Fruit fly (Drosophila melanogaster): Measurements from ENCODE around the gene pira.
A peak's percentile ranks its signal among the peaks of the same experiment; 100 is the strongest.

Gene pira

DNA sequence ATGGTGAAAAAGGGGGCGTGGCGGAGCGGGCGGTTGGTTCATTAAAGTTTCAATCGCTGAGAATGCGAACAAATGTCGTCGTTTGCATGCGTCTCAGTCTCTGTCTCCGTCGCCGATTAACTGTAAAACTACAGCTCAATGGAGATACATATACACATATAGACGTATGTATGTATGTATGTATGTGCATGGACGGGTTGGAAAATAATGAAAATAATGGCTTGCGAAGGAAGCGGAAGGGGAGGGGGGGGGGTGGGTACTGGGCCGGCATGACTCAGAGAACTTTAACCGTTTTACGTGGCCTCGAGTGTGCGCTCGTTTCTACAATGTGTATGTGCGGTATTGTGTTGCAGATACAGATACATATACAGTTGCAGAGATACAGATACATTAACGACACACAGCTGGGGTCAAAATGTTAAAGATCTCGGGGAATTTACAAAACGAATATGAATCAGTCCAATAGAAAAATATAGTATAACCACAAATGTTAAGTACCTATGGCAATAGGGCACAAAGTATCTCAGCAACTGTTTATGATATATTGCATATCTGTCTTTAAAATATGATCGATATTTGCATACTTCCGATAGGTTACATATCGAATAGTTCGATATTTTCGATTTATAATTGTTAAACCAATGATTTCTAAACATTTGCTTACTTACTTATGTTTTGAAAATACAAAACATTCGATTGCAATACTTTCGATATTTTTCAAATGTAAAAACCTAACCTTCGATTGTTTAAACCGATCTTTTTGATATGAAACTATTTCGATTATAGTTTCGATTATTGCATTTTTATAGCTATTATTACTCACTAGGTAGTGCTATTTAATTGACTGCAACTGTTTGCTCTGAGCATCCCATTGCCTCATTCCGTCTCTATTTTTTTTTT, 38.9 kb downstream of the pira start (continued):
- TF ChIP-seq Ets97D (GFP tag; optimal IDR thresholded peaks at IDR 0.05) (no peak), Mad (GFP tag; optimal IDR thresholded peaks at IDR 0.05) (no peak), Antp (GFP tag; optimal IDR thresholded peaks at IDR 0.05) (no peak), Doc3 (GFP tag; IDR thresholded peaks at IDR 0.05; ENCODE audit: partially characterized antibody) (no peak), CG12769 (tag; optimal IDR thresholded peaks at IDR 0.05) (peak; percentile 8), Ada2b (GFP tag; IDR thresholded peaks at IDR 0.05) (no peak), CG6813 (GFP tag; optimal IDR thresholded peaks at IDR 0.05) (no peak), CTCF (GFP tag; optimal IDR thresholded peaks at IDR 0.05) (no peak), Fer2 (tag; optimal IDR thresholded peaks at IDR 0.05) (no peak), Oaz (GFP tag; IDR thresholded peaks at IDR 0.05) (no peak), row (GFP tag; IDR thresholded peaks at IDR 0.05) (peak; percentile 11; the same call in 1 of the 3 replicates), CG13424 (tag; optimal IDR thresholded peaks at IDR 0.05) (peak; percentile 22), CG7271 (tag; optimal IDR thresholded peaks at IDR 0.05) (no peak), bigmax (GFP tag; optimal IDR thresholded peaks at IDR 0.05) (no peak), CG4282 (GFP tag; optimal IDR thresholded peaks at IDR 0.05) (no peak), grau (tag; optimal IDR thresholded peaks at IDR 0.05) (peak; percentile 23), GATAe (GFP tag; conservative IDR thresholded peaks at IDR 0.05) (no peak), tap (tag; optimal IDR thresholded peaks at IDR 0.05) (no peak), CG12942 (GFP tag; optimal IDR thresholded peaks at IDR 0.05) (no peak), HmgZ (tag; optimal IDR thresholded peaks at IDR 0.05) (no peak), Elba2 (GFP tag; optimal IDR thresholded peaks at IDR 0.05) (no peak), sim (GFP tag; IDR thresholded peaks at IDR 0.05) (no peak), CG10267 (tag; optimal IDR thresholded peaks at IDR 0.05) (peak; percentile 29), vnd (GFP tag; IDR thresholded peaks at IDR 0.05; ENCODE audit: partially characterized antibody) (no peak), CG1602 (GFP tag; optimal IDR thresholded peaks at IDR 0.05) (peak; percentile 6), aop (GFP tag; IDR thresholded peaks at IDR 0.05) (no peak), ssp (GFP tag; IDR thresholded peaks at IDR 0.05) (no peak), Xrp1 (GFP tag; IDR thresholded peaks at IDR 0.05) (peak; percentile 38; the same call in 1 of the 2 replicates), CG34422 (GFP tag; IDR thresholded peaks at IDR 0.05) (no peak), CG16863 (GFP tag; optimal IDR thresholded peaks at IDR 0.05) (peak; percentile 1), CG12155 (GFP tag; optimal IDR thresholded peaks at IDR 0.05) (no peak), CG1603 (tag; optimal IDR thresholded peaks at IDR 0.05) (peak; percentile 7), Dll (GFP tag; IDR thresholded peaks at IDR 0.05; ENCODE audit: partially characterized antibody) (0 out of 4 replicates have a peak, but pooled peaks have one; percentile 26), slbo (GFP tag; IDR thresholded peaks at IDR 0.05) (peak; percentile 30; the same call in 1 of the 2 replicates), CG17612 (GFP tag; IDR thresholded peaks at IDR 0.05) (no peak), bab2 (GFP tag; optimal IDR thresholded peaks at IDR 0.05) (no peak), kay (GFP tag; optimal IDR thresholded peaks at IDR 0.05) (peak; percentile 72), CG13296 (GFP tag; optimal IDR thresholded peaks at IDR 0.05) (no peak), h (optimal IDR thresholded peaks at IDR 0.05) (no peak), Dbx (GFP tag; IDR thresholded peaks at IDR 0.05) (0 out of 3 replicates have a peak, but pooled peaks have one; percentile 29), Xbp1 (GFP tag; optimal IDR thresholded peaks at IDR 0.05) (no peak), Asciz (GFP tag; optimal IDR thresholded peaks at IDR 0.05) (peak; percentile 35), Tbp (GFP tag; optimal IDR thresholded peaks at IDR 0.05) (no peak), lola (GFP tag; optimal IDR thresholded peaks at IDR 0.05) (peak in 1 of 3 experiments; percentile 58), z (GFP tag; IDR thresholded peaks at IDR 0.05) (no peak), vvl (GFP tag; IDR thresholded peaks at IDR 0.05) (peak; percentile 8; the same call in 1 of the 2 replicates), lbe (GFP tag; optimal IDR thresholded peaks at IDR 0.05) (no peak), CG1792 (GFP tag; optimal IDR thresholded peaks at IDR 0.05) (no peak), nom (GFP tag; optimal IDR thresholded peaks at IDR 0.05) (peak; percentile 71), gsb-n (tag; optimal IDR thresholded peaks at IDR 0.05) (no peak)

All from whole organism, embryonic.